Worm (Caenorhabditis elegans) whole organism, L2 larva: Measurements from ENCODE around the gene R12A1.3.

Source experiments
- alr-1 ChIP-seq: fragments of 150-350 bp; optimal IDR thresholded peaks from 2 replicates; lab custom pipeline; 2014; ENCODE audit warnings: missing biosample characterization, missing genetic modification characterization
- aly-2 ChIP-seq: fragments of 150-350 bp; optimal IDR thresholded peaks from 2 replicates; lab custom pipeline; 2014; ENCODE audit warnings: missing biosample characterization, missing genetic modification characterization
- lin-11 ChIP-seq: fragments of 150-350 bp; sonication (generic microtip); optimal IDR thresholded peaks from 2 replicates; lab custom pipeline; 2014; ENCODE audit warnings: missing biosample characterization, missing genetic modification characterization, inconsistent platforms, mixed read lengths
- lin-13 ChIP-seq: fragments of 150-350 bp; optimal IDR thresholded peaks from 2 replicates; lab custom pipeline; 2014; ENCODE audit warnings: missing biosample characterization, missing genetic modification reagents, missing genetic modification characterization
- mbf-1 ChIP-seq: sonication (generic microtip); optimal IDR thresholded peaks from 2 replicates; lab custom pipeline; 2017; ENCODE audit warnings: missing biosample characterization, missing genetic modification characterization
- nhr-12 ChIP-seq: fragments of 150-350 bp; optimal IDR thresholded peaks from 2 replicates; lab custom pipeline; 2014; ENCODE audit warnings: missing biosample characterization, missing genetic modification characterization
- snpc-4 ChIP-seq: fragments of 150-350 bp; optimal IDR thresholded peaks from 2 replicates; lab custom pipeline; 2014; ENCODE audit warnings: missing biosample characterization, missing genetic modification characterization
- zag-1 ChIP-seq: fragments of 150-350 bp; optimal IDR thresholded peaks from 2 replicates; lab custom pipeline; 2014; ENCODE audit warnings: missing biosample characterization, missing genetic modification characterization
- ztf-4 ChIP-seq: fragments of 150-350 bp; optimal IDR thresholded peaks from 2 replicates; lab custom pipeline; 2014; ENCODE audit warnings: missing biosample characterization, missing genetic modification characterization

ce11 chrV:1438832-1439231, 13.2 kb upstream of the R12A1.3 start, which contains the start of gene R09B5.11:
- TF ChIP-seq snpc-4 (tag; lab: Kevin White, UChicago) (no peak), lin-13 (no peak), lin-11 (tag; lab: Kevin White, UChicago) (no peak), zag-1 (tag; lab: Kevin White, UChicago) (no peak), ztf-4 (tag; lab: Kevin White, UChicago) (no peak), alr-1 (tag; lab: Kevin White, UChicago) (no peak), mbf-1 (tag; lab: Kevin White, UChicago) (no peak), nhr-12 (tag; lab: Kevin White, UChicago) (no peak), aly-2 (tag; lab: Kevin White, UChicago) (no peak)
